Worm (Caenorhabditis elegans) whole organism, late embryonic: Measurements from ENCODE around the gene C02F5.13.

ENCODE experiments used
- F13H6.1 ChIP-seq: sonication (generic microtip); optimal IDR thresholded peaks from 2 replicates; lab custom pipeline; 2016; ENCODE audit warnings: missing genetic modification characterization, missing compliant biosample characterization
- K02D7.2 ChIP-seq: sonication (generic microtip); optimal IDR thresholded peaks from 2 replicates; lab custom pipeline; 2017; ENCODE audit warnings: mild to moderate bottlenecking, missing genetic modification characterization, missing compliant biosample characterization
- K09A11.1 ChIP-seq: sonication (generic microtip); optimal IDR thresholded peaks from 2 replicates; lab custom pipeline; 2017; ENCODE audit warnings: antibody characterized with exemption, mild to moderate bottlenecking, missing genetic modification characterization, missing compliant biosample characterization; ENCODE audit not compliant: insufficient read depth
- T23F11.4 ChIP-seq: fragments of 200-800 bp; sonication (Bioruptor generic); optimal IDR thresholded peaks from 2 replicates; lab custom pipeline; 2018; ENCODE audit warnings: mild to moderate bottlenecking, missing genetic modification characterization, missing compliant biosample characterization
- ceh-18 ChIP-seq: sonication (generic microtip); optimal IDR thresholded peaks from 2 replicates; lab custom pipeline; 2016; ENCODE audit warnings: missing genetic modification characterization, missing compliant biosample characterization
- ceh-19 ChIP-seq: fragments of 200-800 bp; sonication (Bioruptor generic); optimal IDR thresholded peaks from 2 replicates; lab custom pipeline; 2018; ENCODE audit warnings: mild to moderate bottlenecking, missing genetic modification characterization, missing compliant biosample characterization
- ceh-2 ChIP-seq: sonication (generic microtip); optimal IDR thresholded peaks from 2 replicates; lab custom pipeline; 2016; ENCODE audit warnings: missing genotype, missing genetic modification characterization, missing compliant biosample characterization
- ceh-24 ChIP-seq: sonication (generic microtip); optimal IDR thresholded peaks from 2 replicates; lab custom pipeline; 2016; ENCODE audit warnings: mild to moderate bottlenecking, missing genetic modification characterization, missing compliant biosample characterization
- ceh-34 ChIP-seq: sonication (generic microtip); optimal IDR thresholded peaks from 2 replicates; lab custom pipeline; 2016; ENCODE audit warnings: mild to moderate bottlenecking, missing genetic modification characterization, missing compliant biosample characterization
- ceh-45 ChIP-seq: fragments of 200-800 bp; sonication (Bioruptor generic); IDR thresholded peaks from 2 replicates; pipeline ENCODE4 v1.3.6; 2022; ENCODE audit warnings: missing genetic modification reagents, missing genetic modification characterization, missing compliant biosample characterization
- ceh-48 ChIP-seq: sonication (generic microtip); optimal IDR thresholded peaks from 2 replicates; lab custom pipeline; 2016; ENCODE audit warnings: missing genetic modification characterization, inconsistent platforms, missing compliant biosample characterization
- ceh-6 ChIP-seq: fragments of 200-800 bp; sonication (Bioruptor generic); optimal IDR thresholded peaks from 2 replicates; lab custom pipeline; 2018; ENCODE audit warnings: mild to moderate bottlenecking, missing genetic modification characterization, missing compliant biosample characterization
- ceh-9 ChIP-seq: sonication (generic microtip); optimal IDR thresholded peaks from 2 replicates; lab custom pipeline; 2016; ENCODE audit warnings: mild to moderate bottlenecking, missing genetic modification characterization, inconsistent platforms, missing compliant biosample characterization
- dmd-4 ChIP-seq: sonication (generic microtip); optimal IDR thresholded peaks from 2 replicates; lab custom pipeline; 2016; ENCODE audit warnings: borderline replicate concordance, missing genetic modification characterization, missing compliant biosample characterization
- dve-1 ChIP-seq: sonication (generic microtip); optimal IDR thresholded peaks from 2 replicates; lab custom pipeline; 2017; ENCODE audit warnings: antibody characterized with exemption, mild to moderate bottlenecking, missing genetic modification characterization, missing compliant biosample characterization
- gmeb-2 ChIP-seq: sonication (generic microtip); optimal IDR thresholded peaks from 2 replicates; lab custom pipeline; 2016; ENCODE audit warnings: missing genetic modification characterization, inconsistent platforms, missing compliant biosample characterization
- hlh-30 ChIP-seq: sonication (generic microtip); optimal IDR thresholded peaks from 2 replicates; lab custom pipeline; 2017; ENCODE audit warnings: antibody characterized with exemption, missing genetic modification characterization, missing compliant biosample characterization; ENCODE audit not compliant: insufficient read depth
- hlh-6 ChIP-seq: sonication (generic microtip); optimal IDR thresholded peaks from 2 replicates; lab custom pipeline; 2016; ENCODE audit warnings: missing genotype, missing genetic modification characterization, missing compliant biosample characterization
- hlh-8 ChIP-seq: sonication (generic microtip); optimal IDR thresholded peaks from 2 replicates; lab custom pipeline; 2016; ENCODE audit warnings: missing genotype, missing genetic modification characterization, missing compliant biosample characterization
- lin-11 ChIP-seq: fragments of 200-800 bp; sonication (Bioruptor generic); optimal IDR thresholded peaks from 2 replicates; lab custom pipeline; 2018; ENCODE audit warnings: mild to moderate bottlenecking, missing genetic modification characterization, missing compliant biosample characterization
- nfya-1 ChIP-seq: sonication (generic microtip); optimal IDR thresholded peaks from 2 replicates; lab custom pipeline; 2017; ENCODE audit warnings: missing genetic modification characterization, mild to moderate bottlenecking, missing compliant biosample characterization, antibody characterized with exemption, moderate library complexity
- nhr-232 ChIP-seq: sonication (generic microtip); optimal IDR thresholded peaks from 2 replicates; lab custom pipeline; 2016; ENCODE audit warnings: missing genetic modification characterization, missing compliant biosample characterization
- pat-9 ChIP-seq: fragments of 200-800 bp; sonication (Bioruptor generic); optimal IDR thresholded peaks from 2 replicates; lab custom pipeline; 2018; ENCODE audit warnings: mild to moderate bottlenecking, missing genetic modification characterization, moderate library complexity, missing compliant biosample characterization
- pax-1 ChIP-seq: fragments of 150-350 bp; optimal IDR thresholded peaks from 2 replicates; lab custom pipeline; 2014; ENCODE audit warnings: missing biosample characterization, missing genetic modification characterization
- pha-2 ChIP-seq: sonication (generic microtip); optimal IDR thresholded peaks from 2 replicates; lab custom pipeline; 2017; ENCODE audit warnings: mild to moderate bottlenecking, missing genetic modification characterization, missing compliant biosample characterization
- pha-4 ChIP-seq: fragments of 150-350 bp; optimal IDR thresholded peaks from 2 replicates; lab custom pipeline; 2018; ENCODE audit warnings: missing biosample characterization, missing genetic modification reagents, missing genetic modification characterization
- pqm-1 ChIP-seq: sonication (generic microtip); optimal IDR thresholded peaks from 2 replicates; lab custom pipeline; 2016; ENCODE audit warnings: missing genetic modification characterization, missing compliant biosample characterization
- rnt-1 ChIP-seq: sonication (generic microtip); optimal IDR thresholded peaks from 2 replicates; lab custom pipeline; 2016; ENCODE audit warnings: missing genetic modification characterization, missing compliant biosample characterization
- sox-4 ChIP-seq: sonication (generic microtip); optimal IDR thresholded peaks from 2 replicates; lab custom pipeline; 2017; ENCODE audit warnings: mild to moderate bottlenecking, missing genetic modification characterization, inconsistent platforms, missing compliant biosample characterization
- unc-42 ChIP-seq: sonication (generic microtip); optimal IDR thresholded peaks from 2 replicates; lab custom pipeline; 2016; ENCODE audit warnings: missing genotype, missing genetic modification characterization, missing compliant biosample characterization
- unc-55 ChIP-seq: sonication (generic microtip); optimal IDR thresholded peaks from 2 replicates; lab custom pipeline; 2017; ENCODE audit warnings: missing biosample characterization, missing genetic modification reagents, missing genetic modification characterization

Gene C02F5.13

DNA sequence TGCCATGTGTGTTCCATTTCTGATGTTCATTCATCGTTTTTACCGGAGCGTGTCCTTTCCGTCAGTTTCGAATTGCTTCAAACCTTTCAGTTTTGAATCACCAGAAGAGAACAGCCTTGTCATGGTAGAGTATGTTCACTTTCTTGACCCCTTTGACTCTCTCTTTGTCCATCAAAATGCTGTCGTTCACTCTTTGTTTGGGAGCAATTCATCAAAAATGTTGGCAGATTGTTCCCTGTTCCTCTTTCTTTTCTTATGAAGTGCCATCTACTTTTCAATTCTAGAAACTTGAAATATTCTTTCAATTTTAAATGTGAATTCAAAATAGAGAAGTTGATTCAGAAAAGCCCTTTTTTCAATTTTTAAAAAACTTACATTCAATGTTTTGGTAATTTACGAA lies 34.2 kb downstream of the C02F5.13 start:
- TF ChIP-seq pha-4 (tag; lab: Kevin White, UChicago) (no peak), K02D7.2 (tag; lab: Kevin White, UChicago) (no peak), ceh-18 (tag; lab: Kevin White, UChicago) (no peak), nhr-232 (tag; lab: Kevin White, UChicago) (no peak), dve-1 (tag; lab: Kevin White, UChicago) (no peak), hlh-6 (tag; lab: Kevin White, UChicago) (no peak)

DNA sequence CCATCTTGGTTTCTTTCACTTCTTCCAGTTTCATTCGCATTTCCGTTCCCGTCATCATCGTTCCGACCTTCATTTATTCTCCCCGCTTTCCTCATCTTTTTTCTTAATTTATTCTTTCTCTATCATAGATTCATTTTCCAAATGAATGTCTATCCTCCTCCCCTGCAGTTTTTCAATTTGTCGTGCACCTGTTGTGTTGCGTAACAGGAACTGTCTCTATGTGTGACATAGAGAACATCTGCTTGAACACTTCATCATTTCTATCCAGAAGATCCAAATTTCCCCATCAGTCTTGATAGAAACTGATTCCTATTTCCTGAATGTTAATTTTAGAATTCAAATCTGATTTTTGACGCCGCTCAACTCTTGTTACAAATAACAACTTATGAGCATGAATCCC lies 36.4 kb downstream of the C02F5.13 start:
- TF ChIP-seq ceh-34 (tag; lab: Kevin White, UChicago) (no peak), unc-55 (no peak), pat-9 (tag; lab: Kevin White, UChicago) (no peak)
- TF ChIP-seq, all 69 proteins: peak for 0

DNA sequence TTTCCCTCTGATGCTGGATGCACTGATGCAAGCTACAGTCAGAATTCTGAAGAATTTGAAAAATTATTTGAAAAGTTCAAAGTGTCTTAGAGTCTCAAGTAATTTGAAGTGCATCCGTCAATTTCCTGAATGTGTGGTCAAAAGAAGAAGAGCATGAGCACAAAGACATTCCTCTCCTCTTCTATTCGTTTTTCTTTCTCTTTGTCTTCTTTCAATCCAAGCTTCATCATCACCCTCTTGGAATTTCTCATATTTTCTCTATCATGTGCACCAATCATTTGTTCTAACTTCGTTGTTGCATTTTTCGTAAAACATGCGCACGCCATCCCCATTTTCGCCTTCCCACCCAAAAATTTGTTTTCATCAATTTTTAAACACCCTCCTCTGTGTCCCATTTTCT lies 38.9 kb downstream of the C02F5.13 start:
- TF ChIP-seq unc-42 (tag; lab: Kevin White, UChicago) (peak; percentile 61), ceh-2 (no peak), T23F11.4 (no peak), K09A11.1 (no peak)

DNA sequence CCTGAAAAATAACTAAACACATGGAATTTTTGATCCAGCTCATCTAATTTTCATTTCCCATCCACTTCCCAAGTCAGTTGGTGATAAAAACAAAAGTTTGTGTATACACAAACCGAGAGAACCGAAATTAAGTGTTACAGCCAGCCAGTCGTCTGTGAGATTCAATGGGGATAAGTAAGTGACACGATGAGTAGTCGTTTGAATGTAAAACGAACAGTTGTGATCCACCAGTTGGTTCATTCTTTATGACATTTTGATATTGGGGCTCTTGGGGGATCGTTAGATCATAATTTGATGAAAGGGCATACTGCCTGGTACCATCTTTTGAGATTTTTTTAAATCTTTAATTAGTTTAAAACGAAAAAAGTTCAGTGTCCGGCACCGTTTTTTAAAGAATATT lies 39.7 kb downstream of the C02F5.13 start:
- TF ChIP-seq ceh-34 (tag; lab: Kevin White, UChicago) (no peak), K09A11.1 (no peak), ceh-9 (tag; lab: Kevin White, UChicago) (no peak), hlh-30 (no peak), ceh-6 (no peak), pqm-1 (tag; lab: Kevin White, UChicago) (no peak), ceh-2 (no peak), gmeb-2 (no peak), nfya-1 (no peak), lin-11 (tag; lab: Kevin White, UChicago) (no peak), rnt-1 (tag; lab: Kevin White, UChicago) (no peak), dmd-4 (tag; lab: Kevin White, UChicago) (no peak), ceh-24 (no peak), ceh-48 (tag; lab: Kevin White, UChicago) (no peak), unc-42 (tag; lab: Kevin White, UChicago) (no peak), pha-2 (tag; lab: Kevin White, UChicago) (no peak)

DNA sequence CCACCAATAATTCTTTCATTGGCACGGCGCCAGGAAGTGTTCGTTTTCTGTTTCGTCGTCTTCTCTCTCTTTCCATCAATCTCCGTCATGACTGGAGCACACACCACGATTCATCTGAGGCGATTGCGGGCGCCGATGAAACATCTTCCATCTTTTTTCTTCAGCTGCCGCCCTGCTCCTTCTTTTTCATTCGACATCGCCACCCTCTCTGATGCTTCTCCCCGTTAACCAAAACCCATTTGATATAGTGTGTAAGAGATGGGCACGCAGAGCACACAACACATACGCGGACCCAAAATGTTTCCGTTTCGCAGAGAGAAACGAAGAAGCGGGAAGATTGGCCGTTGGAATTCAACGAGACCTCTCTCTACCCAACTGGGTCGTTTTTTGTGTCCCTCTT lies 40.4 kb downstream of the C02F5.13 start:
- TF ChIP-seq nfya-1 (peak; percentile 44), hlh-8 (tag; lab: Kevin White, UChicago) (no peak), unc-42 (tag; lab: Kevin White, UChicago) (peak; percentile 44), pax-1 (tag; lab: Kevin White, UChicago) (no peak), rnt-1 (tag; lab: Kevin White, UChicago) (peak; percentile 34), F13H6.1 (tag; lab: Kevin White, UChicago) (peak; percentile 17), ceh-45 (GFP tag; lab: Robert Waterston, UW) (no peak), pha-2 (tag; lab: Kevin White, UChicago) (no peak), unc-55 (peak; percentile 46), ceh-18 (tag; lab: Kevin White, UChicago) (peak; percentile 62), gmeb-2 (no peak), ceh-19 (GFP tag; lab: Kevin White, UChicago) (peak; percentile 45)

DNA sequence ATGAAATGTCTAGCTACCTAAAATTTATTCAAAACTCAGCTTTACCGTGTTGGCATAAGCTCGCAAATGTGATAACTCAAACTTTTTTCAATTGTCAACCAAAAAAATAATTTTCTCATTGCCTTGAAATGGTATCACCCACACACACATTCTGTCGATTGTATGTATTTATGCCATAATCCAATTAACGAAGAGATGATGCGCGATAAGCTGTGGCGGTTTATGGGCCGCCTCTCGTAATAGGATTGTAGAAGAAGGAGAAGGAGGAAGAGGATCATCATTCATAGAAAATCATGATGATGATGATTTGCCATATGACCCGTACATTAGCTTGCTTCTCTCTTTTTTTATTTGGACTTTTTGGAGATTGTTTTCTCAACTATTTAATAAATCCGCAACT lies 42.0 kb downstream of the C02F5.13 start:
- TF ChIP-seq unc-42 (tag; lab: Kevin White, UChicago) (peak; percentile 85), sox-4 (tag; lab: Kevin White, UChicago) (no peak)
